Fruit fly (Drosophila melanogaster): ENCODE measurements around the gene CG14187.

The CG14187 gene

DNA sequence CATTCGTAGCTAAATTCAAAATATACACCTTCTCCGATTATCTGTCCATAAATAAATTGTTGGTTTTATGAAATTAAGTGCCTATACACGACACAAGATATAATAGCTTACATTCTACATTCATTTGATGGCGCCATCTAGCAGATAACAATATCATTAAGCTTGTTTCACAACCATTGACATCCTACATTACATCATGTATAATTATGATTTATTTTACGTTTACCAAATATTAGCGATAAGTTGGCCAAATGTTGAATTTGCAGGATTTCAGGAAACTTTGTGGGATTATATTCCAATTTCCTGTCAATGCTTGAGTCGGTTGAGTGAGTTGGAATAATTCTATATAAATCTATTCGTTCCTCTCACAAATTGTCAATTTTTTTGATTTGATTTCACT, 15.3 kb downstream of the CG14187 start (continued):
- no peak for TF ChIP-seq B-H1 (GFP tag; IDR thresholded peaks at IDR 0.05)
- TF ChIP-seq ems (GFP tag; optimal IDR thresholded peaks at IDR 0.05) = no peak
- TF ChIP-seq ATbp (GFP tag; optimal IDR thresholded peaks at IDR 0.05) = no peak
- TF ChIP-seq Asciz (GFP tag; optimal IDR thresholded peaks at IDR 0.05) = no peak
- TF ChIP-seq Sry-δ (GFP tag; optimal IDR thresholded peaks at IDR 0.05) = no peak
- no peak for TF ChIP-seq esg (GFP tag; conservative IDR thresholded peaks at IDR 0.05)
- no peak for TF ChIP-seq Atf6 (GFP tag; IDR thresholded peaks at IDR 0.05)
- TF ChIP-seq Hr51 (GFP tag; optimal IDR thresholded peaks at IDR 0.05) = no peak
- no peak for TF ChIP-seq CG7745 (tag; optimal IDR thresholded peaks at IDR 0.05)
- TF ChIP-seq Side (GFP tag; optimal IDR thresholded peaks at IDR 0.05) = no peak
- no peak for TF ChIP-seq CG12236 (GFP tag; optimal IDR thresholded peaks at IDR 0.05)
- TF ChIP-seq CG12391 (tag; optimal IDR thresholded peaks at IDR 0.05) = no peak
- TF ChIP-seq unc-4 (GFP tag; IDR thresholded peaks at IDR 0.05; ENCODE audit: partially characterized antibody) = no peak
- TF ChIP-seq hth (optimal IDR thresholded peaks at IDR 0.05) = no peak
- no peak for TF ChIP-seq CG8944 (GFP tag; optimal IDR thresholded peaks at IDR 0.05)
- no peak for TF ChIP-seq CG7786 (GFP tag; optimal IDR thresholded peaks at IDR 0.05)
- TF ChIP-seq CG5953 (GFP tag; IDR thresholded peaks at IDR 0.05) = no peak
- TF ChIP-seq cg (GFP tag; optimal IDR thresholded peaks at IDR 0.05) = no peak
- no peak for TF ChIP-seq peb (GFP tag; IDR thresholded peaks at IDR 0.05)
- no peak for TF ChIP-seq lov (optimal IDR thresholded peaks at IDR 0.05)
- TF ChIP-seq lov (GFP tag; IDR thresholded peaks at IDR 0.05) = no peak
- TF ChIP-seq CG7372 (GFP tag; IDR thresholded peaks at IDR 0.05) = no peak
- no peak for TF ChIP-seq grn (GFP tag; optimal IDR thresholded peaks at IDR 0.05)
- TF ChIP-seq fu2 (GFP tag; optimal IDR thresholded peaks at IDR 0.05) = no peak
- no peak for TF ChIP-seq CG12104 (GFP tag; optimal IDR thresholded peaks at IDR 0.05)
- TF ChIP-seq ERR (GFP tag; optimal IDR thresholded peaks at IDR 0.05) = no peak
- peak; percentile 3 for TF ChIP-seq CG17829 (tag; optimal IDR thresholded peaks at IDR 0.05)
- TF ChIP-seq shn (GFP tag; optimal IDR thresholded peaks at IDR 0.05) = no peak
- peak; percentile 56 for TF ChIP-seq CG13894 (tag; optimal IDR thresholded peaks at IDR 0.05)
- TF ChIP-seq sug (tag; optimal IDR thresholded peaks at IDR 0.05) = peak; percentile 21
- TF ChIP-seq Pdp1 (GFP tag; optimal IDR thresholded peaks at IDR 0.05) = no peak
- TF ChIP-seq toy (GFP tag; IDR thresholded peaks at IDR 0.05) = no peak
- TF ChIP-seq CG17612 (GFP tag; IDR thresholded peaks at IDR 0.05) = no peak
- no peak for TF ChIP-seq CG6683 (GFP tag; optimal IDR thresholded peaks at IDR 0.05)
- TF ChIP-seq CG8924 (tag; optimal IDR thresholded peaks at IDR 0.05) = no peak
- no peak; the same call in 2 of the 3 replicates for TF ChIP-seq CG14860 (GFP tag; IDR thresholded peaks at IDR 0.05; ENCODE audit: partially characterized antibody)
- TF ChIP-seq Dref (GFP tag; IDR thresholded peaks at IDR 0.05) = no peak
- no peak for TF ChIP-seq Mad (GFP tag; optimal IDR thresholded peaks at IDR 0.05)
- TF ChIP-seq schlank (tag; optimal IDR thresholded peaks at IDR 0.05) = no peak
- no peak for TF ChIP-seq Sox102F (GFP tag; optimal IDR thresholded peaks at IDR 0.05)
- TF ChIP-seq cad (GFP tag; optimal IDR thresholded peaks at IDR 0.05) = no peak
- TF ChIP-seq Fer2 (tag; optimal IDR thresholded peaks at IDR 0.05) = no peak
- no peak for TF ChIP-seq CG10274 (GFP tag; optimal IDR thresholded peaks at IDR 0.05)
- TF ChIP-seq CG11504 (tag; optimal IDR thresholded peaks at IDR 0.05) = no peak
- TF ChIP-seq NFAT (GFP tag; IDR thresholded peaks at IDR 0.05) = no peak
- peak; percentile 11 for TF ChIP-seq CG33213 (GFP tag; optimal IDR thresholded peaks at IDR 0.05)
- no peak for TF ChIP-seq Doc3 (GFP tag; IDR thresholded peaks at IDR 0.05; ENCODE audit: partially characterized antibody)
- TF ChIP-seq CG6765 (GFP tag; optimal IDR thresholded peaks at IDR 0.05) = no peak
- no peak for TF ChIP-seq lola (GFP tag; optimal IDR thresholded peaks at IDR 0.05)
- no peak for TF ChIP-seq maf-S (GFP tag; optimal IDR thresholded peaks at IDR 0.05)
- no peak for TF ChIP-seq Xbp1 (GFP tag; optimal IDR thresholded peaks at IDR 0.05)
- no peak for TF ChIP-seq grau (tag; optimal IDR thresholded peaks at IDR 0.05)

Data from whole organism, embryonic.